Worm (Caenorhabditis elegans): ENCODE data around the gene srx-136.

ce11 chrV:13887358-13887757 is 30.1 kb downstream of the srx-136 start, which contains the start of gene srsx-19:
- TF ChIP-seq unc-39 (tag; optimal IDR thresholded peaks at IDR 0.05) (no peak), ama-1 (optimal IDR thresholded peaks at IDR 0.05) (no peak), mxl-3 (GFP tag; optimal IDR thresholded peaks at IDR 0.05) (no peak), F37D6.2 (tag; optimal IDR thresholded peaks at IDR 0.05) (no peak), R02D3.7 (tag; optimal IDR thresholded peaks at IDR 0.05) (no peak)
